Fruit fly (Drosophila melanogaster) whole organism, embryonic: Measurements from ENCODE around the gene CG14535.

Experiments used
- Abd-B ChIP-seq: fragments of 200-800 bp; sonication (Bioruptor generic); optimal IDR thresholded peaks from 2 replicates; lab custom pipeline; 2018; ENCODE audit warnings: missing biosample characterization, mild to moderate bottlenecking, missing genetic modification characterization, moderate library complexity
- Awh ChIP-seq: fragments of 200-800 bp; sonication (Bioruptor generic); IDR thresholded peaks from 2 replicates; pipeline ENCODE4, ENCODE4 v1.3.6; 2022; ENCODE audit warnings: missing biosample characterization, missing genetic modification characterization
- Bgb ChIP-seq: fragments of 200-800 bp; sonication (Bioruptor generic); IDR thresholded peaks from 2 replicates; pipeline ENCODE4 v1.3.6; 2022; ENCODE audit warnings: missing biosample characterization, missing genetic modification characterization; ENCODE audit not compliant: partially characterized antibody
- CG10147 ChIP-seq: fragments of 200-800 bp; sonication (Bioruptor generic); optimal IDR thresholded peaks from 2 replicates; lab custom pipeline; 2019; ENCODE audit warnings: missing biosample characterization, mild to moderate bottlenecking, missing genetic modification characterization, moderate library complexity
- CG11247 ChIP-seq: fragments of 200-800 bp; sonication (Bioruptor generic); IDR thresholded peaks from 2 replicates; pipeline ENCODE4 v1.3.6; 2022; ENCODE audit warnings: missing biosample characterization, missing genetic modification characterization
- CG12769 ChIP-seq: fragments of 200-800 bp; sonication (Bioruptor generic); optimal IDR thresholded peaks from 2 replicates; lab custom pipeline; 2019; ENCODE audit warnings: missing biosample characterization, mild to moderate bottlenecking, missing genetic modification characterization, moderate library complexity
- CG13894 ChIP-seq: fragments of 200-800 bp; sonication (Bioruptor generic); optimal IDR thresholded peaks from 3 replicates; lab custom pipeline; 2018; ENCODE audit warnings: missing biosample characterization, mild to moderate bottlenecking, missing genetic modification characterization, moderate library complexity
- CG14667 ChIP-seq: fragments of 200-800 bp; sonication (Bioruptor generic); IDR thresholded peaks from 2 replicates; pipeline ENCODE4 v1.3.6; 2022; ENCODE audit warnings: missing biosample characterization, missing genetic modification characterization
- CG14860 ChIP-seq: fragments of 200-800 bp; sonication (Bioruptor generic); IDR thresholded peaks from 3 replicates; pipeline ENCODE4 v1.3.6; 2022; ENCODE audit warnings: missing biosample characterization, missing genetic modification characterization; ENCODE audit not compliant: partially characterized antibody
- CG1529 ChIP-seq: fragments of 200-800 bp; sonication (Bioruptor generic); optimal IDR thresholded peaks from 3 replicates; lab custom pipeline; 2018; ENCODE audit warnings: missing biosample characterization, missing genetic modification characterization
- CG1603 ChIP-seq: fragments of 200-800 bp; sonication (Bioruptor generic); optimal IDR thresholded peaks from 2 replicates; lab custom pipeline; 2019; ENCODE audit warnings: missing biosample characterization, mild to moderate bottlenecking, missing genetic modification characterization, moderate library complexity
- CG17829 ChIP-seq: fragments of 200-800 bp; optimal IDR thresholded peaks from 2 replicates; lab custom pipeline; 2019; ENCODE audit warnings: missing biosample characterization, mild to moderate bottlenecking, missing genetic modification characterization, moderate library complexity
- CG18011 ChIP-seq: fragments of 200-800 bp; sonication (Bioruptor generic); optimal IDR thresholded peaks from 2 replicates; lab custom pipeline; 2017; ENCODE audit warnings: missing biosample characterization, missing genetic modification characterization, mild to moderate bottlenecking, moderate library complexity, missing genotype
- CG2199 ChIP-seq: fragments of 200-800 bp; sonication (Bioruptor generic); IDR thresholded peaks from 3 replicates; pipeline ENCODE4 v1.3.6; 2022; ENCODE audit warnings: missing biosample characterization, missing genetic modification characterization
- CG30403 ChIP-seq: fragments of 200-800 bp; sonication (Bioruptor generic); optimal IDR thresholded peaks from 3 replicates; lab custom pipeline; 2016; ENCODE audit warnings: missing biosample characterization, missing genetic modification characterization
- CG32772 ChIP-seq: fragments of 200-800 bp; sonication (Bioruptor generic); IDR thresholded peaks from 2 replicates; pipeline ENCODE4 v1.3.6; 2022; ENCODE audit warnings: missing biosample characterization, missing genetic modification characterization
- CG43689 ChIP-seq: fragments of 200-800 bp; sonication (Bioruptor generic); IDR thresholded peaks from 2 replicates; pipeline ENCODE4 v1.3.6; 2022; ENCODE audit warnings: missing biosample characterization, missing genetic modification characterization
- CG6791 ChIP-seq: fragments of 200-800 bp; sonication (Bioruptor generic); IDR thresholded peaks from 3 replicates; pipeline ENCODE4 v1.3.6; 2022; ENCODE audit warnings: missing biosample characterization, missing genetic modification characterization; ENCODE audit not compliant: partially characterized antibody
- CG9797 ChIP-seq: fragments of 200-800 bp; sonication (Bioruptor generic); optimal IDR thresholded peaks from 3 replicates; lab custom pipeline; 2018; ENCODE audit warnings: missing biosample characterization, mild to moderate bottlenecking, missing genetic modification characterization
- CG9817 ChIP-seq: fragments of 200-800 bp; sonication (Bioruptor generic); optimal IDR thresholded peaks from 2 replicates; lab custom pipeline; 2018; ENCODE audit warnings: missing biosample characterization, mild to moderate bottlenecking, missing genetic modification characterization, moderate library complexity
- CG9932 ChIP-seq: fragments of 200-800 bp; sonication (Bioruptor generic); IDR thresholded peaks from 2 replicates; pipeline ENCODE4 v1.3.6; 2022; ENCODE audit warnings: missing biosample characterization, missing genetic modification characterization
- CoRest ChIP-seq: fragments of 200-800 bp; sonication (Bioruptor generic); optimal IDR thresholded peaks from 3 replicates; lab custom pipeline; 2018; ENCODE audit warnings: missing biosample characterization, mild to moderate bottlenecking, missing genetic modification characterization, moderate library complexity
- Deaf1 ChIP-seq: fragments of 200-800 bp; optimal IDR thresholded peaks from 3 replicates; lab custom pipeline; 2019; ENCODE audit warnings: missing biosample characterization, mild to moderate bottlenecking, missing genetic modification characterization, moderate library complexity
- Dek ChIP-seq: fragments of 200-800 bp; sonication (Bioruptor generic); optimal IDR thresholded peaks from 3 replicates; lab custom pipeline; 2019; ENCODE audit warnings: missing biosample characterization, mild to moderate bottlenecking, missing genetic modification characterization, moderate library complexity
- Drgx ChIP-seq: fragments of 200-800 bp; sonication (Bioruptor generic); IDR thresholded peaks from 2 replicates; pipeline ENCODE4 v1.3.6; 2022; ENCODE audit warnings: missing biosample characterization, missing genetic modification characterization
- Ets65A ChIP-seq: fragments of 200-800 bp; sonication (Bioruptor generic); peaks from one replicate; lab custom pipeline; 2016; ENCODE audit warnings: missing biosample characterization, missing genetic modification characterization
- Ets97D ChIP-seq: fragments of 200-800 bp; sonication (Bioruptor generic); optimal IDR thresholded peaks from 3 replicates; lab custom pipeline; 2016; ENCODE audit warnings: missing biosample characterization, missing genetic modification characterization
- Gsc ChIP-seq: fragments of 200-800 bp; sonication (Bioruptor generic); IDR thresholded peaks from 2 replicates; pipeline ENCODE4 v1.3.6; 2022; ENCODE audit warnings: missing biosample characterization, missing genetic modification characterization
- Gug ChIP-seq: fragments of 200-800 bp; sonication (Bioruptor generic); IDR thresholded peaks from 4 replicates; pipeline ENCODE4 v1.3.6; 2022; ENCODE audit warnings: missing biosample characterization, missing genetic modification characterization
- H2.0 ChIP-seq: fragments of 200-800 bp; sonication (Bioruptor generic); IDR thresholded peaks from 2 replicates; pipeline ENCODE4 v1.3.6; 2022; ENCODE audit warnings: missing biosample characterization, missing genetic modification characterization
- HLH3B ChIP-seq: fragments of 200-800 bp; sonication (Bioruptor generic); IDR thresholded peaks from 2 replicates; pipeline ENCODE4 v1.3.6; 2022; ENCODE audit warnings: missing biosample characterization, missing genetic modification characterization
- Lhr ChIP-seq: fragments of 200-800 bp; sonication (Bioruptor generic); optimal IDR thresholded peaks from 3 replicates; lab custom pipeline; 2017; ENCODE audit warnings: mild to moderate bottlenecking, missing biosample characterization, missing genetic modification reagents, missing genetic modification characterization
- Med ChIP-seq: fragments of 200-800 bp; sonication (Bioruptor generic); peaks from one replicate; lab custom pipeline; 2016; ENCODE audit warnings: missing biosample characterization, missing genetic modification characterization, mild to moderate bottlenecking, inconsistent platforms, moderate library complexity
- Rfx ChIP-seq: fragments of 200-800 bp; sonication (Bioruptor generic); IDR thresholded peaks from 2 replicates; pipeline ENCODE4 v1.3.6; 2022; ENCODE audit warnings: missing biosample characterization, missing genetic modification characterization
- Scr ChIP-seq: fragments of 200-800 bp; sonication (Bioruptor generic); IDR thresholded peaks from 2 replicates; pipeline ENCODE4 v1.3.6; 2022; ENCODE audit warnings: missing biosample characterization, missing genetic modification characterization; ENCODE audit not compliant: partially characterized antibody
- Sry-β ChIP-seq: fragments of 200-800 bp; sonication (Bioruptor generic); optimal IDR thresholded peaks from 2 replicates; lab custom pipeline; 2018; ENCODE audit warnings: missing biosample characterization, mild to moderate bottlenecking, missing genetic modification characterization, moderate library complexity
- Xbp1 ChIP-seq: fragments of 200-800 bp; sonication (Bioruptor generic); optimal IDR thresholded peaks from 3 replicates; lab custom pipeline; 2016; ENCODE audit warnings: missing biosample characterization, mild to moderate bottlenecking, missing genetic modification characterization
- amos ChIP-seq: fragments of 200-800 bp; sonication (Bioruptor generic); IDR thresholded peaks from 2 replicates; pipeline ENCODE4 v1.3.6; 2022; ENCODE audit warnings: missing biosample characterization, missing genetic modification characterization; ENCODE audit not compliant: partially characterized antibody
- ap ChIP-seq: fragments of 200-800 bp; sonication (Bioruptor generic); IDR thresholded peaks from 2 replicates; pipeline ENCODE4 v1.3.6; 2022; ENCODE audit warnings: missing biosample characterization, missing genetic modification characterization
- cad ChIP-seq: fragments of >200 bp; optimal IDR thresholded peaks from 2 replicates; lab custom pipeline; 2017; ENCODE audit warnings: missing biosample characterization, missing genetic modification characterization
- ci ChIP-seq: fragments of 200-800 bp; sonication (Bioruptor generic); IDR thresholded peaks from 3 replicates; pipeline ENCODE4 v1.3.6; 2022; ENCODE audit warnings: missing biosample characterization, missing genetic modification characterization
- dysf ChIP-seq: fragments of 200-800 bp; sonication (Bioruptor generic); IDR thresholded peaks from 3 replicates; pipeline ENCODE4 v1.3.6; 2022; ENCODE audit warnings: missing biosample characterization, missing genetic modification characterization
- grau ChIP-seq: fragments of 200-800 bp; optimal IDR thresholded peaks from 3 replicates; lab custom pipeline; 2019; ENCODE audit warnings: missing biosample characterization, mild to moderate bottlenecking, missing genetic modification characterization, moderate library complexity
- mam ChIP-seq: fragments of 200-800 bp; sonication (Bioruptor generic); optimal IDR thresholded peaks from 3 replicates; lab custom pipeline; 2016; ENCODE audit warnings: missing biosample characterization, missing genetic modification characterization
- nau ChIP-seq: fragments of 200-800 bp; sonication (Bioruptor generic); optimal IDR thresholded peaks from 3 replicates; lab custom pipeline; 2017; ENCODE audit warnings: missing biosample characterization, mild to moderate bottlenecking, missing genetic modification characterization, missing genetic modification reagents
- otp ChIP-seq: fragments of 200-800 bp; sonication (Bioruptor generic); IDR thresholded peaks from 3 replicates; pipeline ENCODE4, ENCODE4 v1.3.6; 2022; ENCODE audit warnings: missing biosample characterization, missing genetic modification characterization
- phol ChIP-seq: fragments of 200-800 bp; sonication (Bioruptor generic); optimal IDR thresholded peaks from 3 replicates; lab custom pipeline; 2018; ENCODE audit warnings: missing biosample characterization, mild to moderate bottlenecking, missing genetic modification characterization, moderate library complexity
- psq ChIP-seq: fragments of 200-800 bp; sonication (Bioruptor generic); optimal IDR thresholded peaks from 2 replicates; lab custom pipeline; 2017; ENCODE audit warnings: missing biosample characterization, missing genetic modification characterization
- pzg ChIP-seq: fragments of 200-800 bp; sonication (Bioruptor generic); optimal IDR thresholded peaks from 3 replicates; lab custom pipeline; 2018; ENCODE audit warnings: missing biosample characterization, mild to moderate bottlenecking, missing genetic modification characterization, moderate library complexity
- zfh1 ChIP-seq: fragments of 200-800 bp; sonication (Bioruptor generic); IDR thresholded peaks from 3 replicates; pipeline ENCODE4 v1.3.6; 2022; ENCODE audit warnings: missing biosample characterization, missing genetic modification characterization

Gene CG14535

DNA sequence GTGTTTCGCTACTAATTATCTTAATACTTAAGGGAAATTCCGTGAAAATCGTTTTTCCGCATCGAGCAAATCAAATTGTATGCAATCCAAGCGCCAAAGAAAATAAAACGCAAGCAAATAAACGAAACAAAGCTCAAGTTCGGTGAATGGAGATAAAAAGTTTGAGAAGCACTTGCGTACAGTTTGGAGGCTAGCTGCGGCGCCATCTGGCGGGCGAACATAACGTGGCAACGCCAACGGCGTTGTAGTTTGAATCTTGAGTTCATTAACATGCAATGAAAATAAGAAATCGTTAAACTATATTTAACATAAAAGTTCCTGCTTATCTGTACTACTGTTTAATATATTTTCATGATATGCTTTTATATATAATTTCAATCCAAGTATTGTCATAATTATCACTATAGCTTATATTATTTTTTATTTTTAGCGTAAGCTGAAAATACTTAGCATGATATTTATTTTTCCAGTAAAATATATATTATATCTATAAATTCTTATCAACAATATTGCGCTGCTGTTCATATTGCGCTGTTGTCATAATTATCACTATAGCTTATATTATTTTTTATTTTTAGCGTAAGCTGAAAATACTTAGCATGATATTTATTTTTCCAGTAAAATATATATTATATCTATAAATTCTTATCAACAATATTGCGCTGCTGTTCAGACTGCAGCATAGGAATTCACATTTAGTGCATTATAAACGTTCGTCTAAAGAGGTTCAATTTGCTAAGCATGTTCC, 1.3 kb upstream of the CG14535 start, which contains the start of gene lectin-28C (continued):
- TF ChIP-seq Scr: 0 out of 2 replicates have a peak, but pooled peaks have one; percentile 12
- TF ChIP-seq CG30403: peak; percentile 4
- TF ChIP-seq Abd-B (GFP tag; lab: Kevin White, UChicago): peak; percentile 87
- peak; percentile 2 for TF ChIP-seq Dek
- peak; percentile 35; the same call in 1 of the 3 replicates for TF ChIP-seq zfh1 (GFP tag; lab: Robert Waterston, UW)
- peak; percentile 93 for TF ChIP-seq Ets65A (GFP tag; lab: Kevin White, UChicago)
- 0 out of 2 replicates have a peak, but pooled peaks have one; percentile 10 for TF ChIP-seq Awh (GFP tag; lab: Robert Waterston, UW)
- TF ChIP-seq Rfx (GFP tag; lab: Robert Waterston, UW): peak; percentile 64
- peak; percentile 13 for TF ChIP-seq Xbp1 (GFP tag; lab: Kevin White, UChicago)
- TF ChIP-seq HLH3B: peak; percentile 15; the same call in 1 of the 2 replicates
- TF ChIP-seq Gug (GFP tag; lab: Robert Waterston, UW): peak; percentile 44; the same call in 1 of the 4 replicates
- TF ChIP-seq dysf (GFP tag; lab: Robert Waterston, UW): peak; percentile 52; the same call in 1 of the 3 replicates
- TF ChIP-seq CG1603 (tag; lab: Kevin White, UChicago): peak; percentile 49
- peak; percentile 71 for TF ChIP-seq Bgb
- TF ChIP-seq H2.0: 0 out of 2 replicates have a peak, but pooled peaks have one; percentile 14
- peak; percentile 99 for TF ChIP-seq CG2199 (GFP tag; lab: Robert Waterston, UW)
- peak; percentile 8 for TF ChIP-seq CG9817 (tag; lab: Kevin White, UChicago)
- peak; percentile 39 for TF ChIP-seq Lhr (GFP tag; lab: Kevin White, UChicago)
- TF ChIP-seq Ets97D (GFP tag; lab: Kevin White, UChicago): peak; percentile 36
- TF ChIP-seq Med: peak; percentile 70
- TF ChIP-seq grau: peak; percentile 1
- TF ChIP-seq CG13894 (tag; lab: Kevin White, UChicago): peak; percentile 1
- TF ChIP-seq CoRest (tag; lab: Kevin White, UChicago): peak; percentile 12
- TF ChIP-seq CG14860: 0 out of 3 replicates have a peak, but pooled peaks have one; percentile 32
- peak; percentile 94 for TF ChIP-seq cad (GFP tag; lab: Kevin White, UChicago)
- TF ChIP-seq amos (GFP tag; lab: Robert Waterston, UW): peak; percentile 61
- TF ChIP-seq pzg (GFP tag; lab: Kevin White, UChicago): peak; percentile 16
- TF ChIP-seq CG11247: peak; percentile 21; the same call in 1 of the 2 replicates
- TF ChIP-seq Deaf1 (tag; lab: Kevin White, UChicago): peak; percentile 8
- 0 out of 3 replicates have a peak, but pooled peaks have one; percentile 44 for TF ChIP-seq otp (GFP tag; lab: Robert Waterston, UW)
- peak; percentile 10 for TF ChIP-seq CG17829 (tag; lab: Kevin White, UChicago)
- 0 out of 3 replicates have a peak, but pooled peaks have one; percentile 20 for TF ChIP-seq ci (GFP tag; lab: Robert Waterston, UW)
- TF ChIP-seq CG6791 (GFP tag; lab: Robert Waterston, UW): peak; percentile 88

DNA sequence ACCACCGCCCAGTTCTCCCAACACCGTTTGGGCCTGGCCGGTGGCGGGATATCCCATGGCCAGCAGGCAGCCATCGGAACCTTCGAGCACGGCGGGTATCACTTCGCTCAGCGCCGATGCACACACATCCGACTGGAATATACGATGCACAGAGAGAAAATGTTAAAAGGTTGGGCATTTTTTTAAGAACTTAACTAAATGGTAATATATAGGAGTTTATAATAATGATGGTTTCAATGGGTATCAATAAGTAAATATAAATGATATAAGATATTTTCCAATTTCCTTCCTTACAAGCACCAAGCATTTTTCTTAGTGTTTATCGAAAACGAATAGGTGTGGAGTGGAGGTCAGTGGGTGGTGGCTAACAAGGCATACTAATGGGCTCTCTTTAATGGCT, 3.7 kb downstream of the CG14535 start:
- TF ChIP-seq phol (tag; lab: Kevin White, UChicago): peak; percentile 51
- TF ChIP-seq nau (GFP tag; lab: Kevin White, UChicago): no peak
- TF ChIP-seq Gsc (GFP tag; lab: Robert Waterston, UW): no peak
- TF ChIP-seq CG14667 (GFP tag; lab: Robert Waterston, UW): no peak
- no peak for TF ChIP-seq ap (GFP tag; lab: Robert Waterston, UW)
- no peak for TF ChIP-seq CG18011 (GFP tag; lab: Kevin White, UChicago)
- TF ChIP-seq amos (GFP tag; lab: Robert Waterston, UW): no peak
- TF ChIP-seq CG32772 (GFP tag; lab: Robert Waterston, UW): no peak
- no peak for TF ChIP-seq CG10147 (GFP tag; lab: Kevin White, UChicago)
- TF ChIP-seq CG1529 (GFP tag; lab: Kevin White, UChicago): no peak
- TF ChIP-seq CG43689 (GFP tag; lab: Robert Waterston, UW): 0 out of 2 replicates have a peak, but pooled peaks have one; percentile 23
- no peak for TF ChIP-seq Drgx (GFP tag; lab: Robert Waterston, UW)
- TF ChIP-seq CG9932: no peak
- TF ChIP-seq Sry-β (GFP tag; lab: Kevin White, UChicago): no peak
- TF ChIP-seq psq: no peak
- no peak for TF ChIP-seq CG9797 (GFP tag; lab: Kevin White, UChicago)
- no peak for TF ChIP-seq mam (GFP tag; lab: Kevin White, UChicago)
- TF ChIP-seq CG12769 (tag; lab: Kevin White, UChicago): no peak
